Fruit fly (Drosophila melanogaster) whole organism, pupa: Measurements from ENCODE around the gene RpS15Aa.

ENCODE experiments used
- CG10348 ChIP-seq: fragments of 200-800 bp; sonication (Bioruptor generic); IDR thresholded peaks from 2 replicates; pipeline ENCODE4 v1.3.6; 2022; ENCODE audit warnings: missing biosample characterization, missing genetic modification characterization
- CG12605 ChIP-seq: fragments of 200-800 bp; sonication (Bioruptor generic); IDR thresholded peaks from 2 replicates; pipeline ENCODE4 v1.3.6; 2022; ENCODE audit warnings: missing biosample characterization, missing genetic modification characterization
- CG13204 ChIP-seq: fragments of 200-800 bp; sonication (Bioruptor generic); optimal IDR thresholded peaks from 2 replicates; lab custom pipeline; 2018; ENCODE audit warnings: missing biosample characterization, mild to moderate bottlenecking, missing genetic modification characterization, moderate library complexity
- CG14655 ChIP-seq: fragments of 200-800 bp; sonication (Bioruptor generic); optimal IDR thresholded peaks from 3 replicates; lab custom pipeline; 2017; ENCODE audit warnings: mild to moderate bottlenecking, missing biosample characterization, missing genetic modification reagents, missing genetic modification characterization
- CG15710 ChIP-seq: fragments of 200-800 bp; sonication (Bioruptor generic); optimal IDR thresholded peaks from 2 replicates; lab custom pipeline; 2018; ENCODE audit warnings: missing biosample characterization, mild to moderate bottlenecking, missing genetic modification characterization, moderate library complexity
- CG17806 ChIP-seq: fragments of 200-800 bp; sonication (Bioruptor generic); optimal IDR thresholded peaks from 2 replicates; lab custom pipeline; 2018; ENCODE audit warnings: missing biosample characterization, mild to moderate bottlenecking, missing genetic modification characterization, moderate library complexity
- CG32121 ChIP-seq: fragments of 200-800 bp; sonication (Bioruptor generic); IDR thresholded peaks from 2 replicates; pipeline ENCODE4 v1.3.6; 2022; ENCODE audit warnings: missing biosample characterization, missing genetic modification characterization
- CG34367 ChIP-seq: fragments of 200-800 bp; sonication (Bioruptor generic); optimal IDR thresholded peaks from 2 replicates; lab custom pipeline; 2018; ENCODE audit warnings: missing biosample characterization, mild to moderate bottlenecking, missing genetic modification characterization
- CG4496 ChIP-seq: fragments of 200-800 bp; sonication (Bioruptor generic); IDR thresholded peaks from 3 replicates; pipeline ENCODE4 v1.3.6; 2022; ENCODE audit warnings: missing biosample characterization, missing genetic modification characterization
- CG8159 ChIP-seq: fragments of 200-800 bp; sonication (Bioruptor generic); optimal IDR thresholded peaks from 3 replicates; lab custom pipeline; 2018; ENCODE audit warnings: missing biosample characterization, mild to moderate bottlenecking, missing genetic modification characterization, moderate library complexity
- CG8301 ChIP-seq: fragments of 200-800 bp; sonication (Bioruptor generic); optimal IDR thresholded peaks from 2 replicates; lab custom pipeline; 2018; ENCODE audit warnings: missing biosample characterization, mild to moderate bottlenecking, missing genetic modification characterization
- CG9948 ChIP-seq: fragments of 200-800 bp; sonication (Bioruptor generic); optimal IDR thresholded peaks from 2 replicates; lab custom pipeline; 2018; ENCODE audit warnings: missing biosample characterization, mild to moderate bottlenecking, missing genetic modification characterization, moderate library complexity
- D1 ChIP-seq: fragments of 200-800 bp; sonication (Bioruptor generic); optimal IDR thresholded peaks from 2 replicates; lab custom pipeline; 2018; ENCODE audit warnings: missing biosample characterization, mild to moderate bottlenecking, missing genetic modification characterization, moderate library complexity
- EcR ChIP-seq: fragments of 200-800 bp; sonication (Bioruptor generic); optimal IDR thresholded peaks from 3 replicates; lab custom pipeline; 2019; ENCODE audit warnings: missing biosample characterization, missing genetic modification characterization, mild to moderate bottlenecking, moderate library complexity, missing genetic modification reagents
- Ets98B ChIP-seq: fragments of 200-800 bp; sonication (Bioruptor generic); IDR thresholded peaks from 2 replicates; pipeline ENCODE4 v1.3.6; 2022; ENCODE audit warnings: missing biosample characterization, missing genetic modification characterization
- Pif1A ChIP-seq: fragments of 200-800 bp; sonication (Bioruptor generic); optimal IDR thresholded peaks from 3 replicates; lab custom pipeline; 2016; ENCODE audit warnings: missing biosample characterization, missing genetic modification characterization
- Pif1B ChIP-seq: fragments of 200-800 bp; sonication (Bioruptor generic); optimal IDR thresholded peaks from 3 replicates; lab custom pipeline; 2016; ENCODE audit warnings: missing biosample characterization, missing genetic modification characterization
- Snoo ChIP-seq: fragments of 200-800 bp; sonication (Bioruptor generic); optimal IDR thresholded peaks from 3 replicates; lab custom pipeline; 2017; ENCODE audit warnings: missing biosample characterization, mild to moderate bottlenecking, missing genetic modification characterization, inconsistent platforms
- fd96Ca ChIP-seq: fragments of 200-800 bp; sonication (Bioruptor generic); IDR thresholded peaks from 3 replicates; pipeline ENCODE4 v1.3.6; 2022; ENCODE audit warnings: missing biosample characterization, missing genetic modification characterization
- gl ChIP-seq: fragments of 200-800 bp; sonication (Bioruptor generic); optimal IDR thresholded peaks from 2 replicates; lab custom pipeline; 2018; ENCODE audit warnings: missing biosample characterization, mild to moderate bottlenecking, missing genetic modification characterization
- rn ChIP-seq: fragments of 200-800 bp; sonication (Bioruptor generic); IDR thresholded peaks from 2 replicates; pipeline ENCODE4 v1.3.6; 2022; ENCODE audit warnings: missing biosample characterization, missing genetic modification characterization

RpS15Aa gene

dm6 chrX:13337454-13337853, at the start of gene RpS15Aa:
Gene RpS15Aa, minus strand, starts transcription at chrX:13337705.
- TF ChIP-seq EcR (no peak), CG12605 (GFP tag; lab: Robert Waterston, UW) (peak; percentile 66), CG9948 (tag; lab: Kevin White, UChicago) (no peak), Pif1B (GFP tag; lab: Kevin White, UChicago) (peak; percentile 4), Ets98B (GFP tag; lab: Robert Waterston, UW) (no peak), CG8159 (peak; percentile 6), CG14655 (GFP tag; lab: Kevin White, UChicago) (peak; percentile 20), rn (GFP tag; lab: Robert Waterston, UW) (0 out of 2 replicates have a peak, but pooled peaks have one; percentile 17), Pif1A (GFP tag; lab: Kevin White, UChicago) (no peak), CG15710 (tag; lab: Kevin White, UChicago) (peak; percentile 25), CG34367 (tag; lab: Kevin White, UChicago) (peak; percentile 58), CG10348 (GFP tag; lab: Robert Waterston, UW) (no peak), fd96Ca (GFP tag; lab: Robert Waterston, UW) (no peak), CG13204 (GFP tag; lab: Kevin White, UChicago) (peak; percentile 57), CG4496 (peak; percentile 77), Snoo (peak; percentile 81), CG32121 (GFP tag; lab: Robert Waterston, UW) (peak; percentile 36; the same call in 1 of the 2 replicates), CG17806 (no peak), gl (peak; percentile 48)

- TF ChIP-seq CG12605 (GFP tag; lab: Robert Waterston, UW) = no peak
- peak; percentile 2 for TF ChIP-seq EcR
- no peak for TF ChIP-seq CG4496
- TF ChIP-seq Snoo = no peak
- TF ChIP-seq, all 21 proteins: peak for 1
Observed at dm6 chrX:13386776-13387175, 49.3 kb upstream of the RpS15Aa start.

dm6 chrX:13384583-13385342, 47.3 kb upstream of the RpS15Aa start, which contains the start of the genes Rbp1-like and Tim9a:
Gene Rbp1-like, minus strand, starts transcription at chrX:13384877.
Gene Tim9a, plus strand, starts transcription at chrX:13385210.
- TF ChIP-seq fd96Ca (GFP tag; lab: Robert Waterston, UW) (no peak), D1 (no peak), Snoo (peak; percentile 28), CG10348 (GFP tag; lab: Robert Waterston, UW) (no peak), CG15710 (tag; lab: Kevin White, UChicago) (peak; percentile 4), rn (GFP tag; lab: Robert Waterston, UW) (no peak), CG34367 (tag; lab: Kevin White, UChicago) (no peak), CG8159 (peak; percentile 23), Pif1B (GFP tag; lab: Kevin White, UChicago) (peak; percentile 30), CG8301 (tag; lab: Kevin White, UChicago) (no peak), CG4496 (no peak), CG17806 (no peak), EcR (no peak), CG14655 (GFP tag; lab: Kevin White, UChicago) (peak; percentile 24), CG9948 (tag; lab: Kevin White, UChicago) (no peak), Ets98B (GFP tag; lab: Robert Waterston, UW) (no peak), CG32121 (GFP tag; lab: Robert Waterston, UW) (no peak), CG13204 (GFP tag; lab: Kevin White, UChicago) (no peak), CG12605 (GFP tag; lab: Robert Waterston, UW) (no peak), Pif1A (GFP tag; lab: Kevin White, UChicago) (no peak), gl (no peak)

- no peak for TF ChIP-seq CG13204 (GFP tag; lab: Kevin White, UChicago)
- TF ChIP-seq CG9948 (tag; lab: Kevin White, UChicago) = no peak
- TF ChIP-seq CG14655 (GFP tag; lab: Kevin White, UChicago) = no peak
- no peak for TF ChIP-seq CG32121 (GFP tag; lab: Robert Waterston, UW)
- no peak for TF ChIP-seq CG8159
- TF ChIP-seq Ets98B (GFP tag; lab: Robert Waterston, UW) = no peak
- no peak for TF ChIP-seq EcR
- TF ChIP-seq CG17806 = no peak
- no peak for TF ChIP-seq Pif1B (GFP tag; lab: Kevin White, UChicago)
Observed at dm6 chrX:13384177-13384576, 46.7 kb upstream of the RpS15Aa start.

dm6 chrX:13383770-13384169, 46.3 kb upstream of the RpS15Aa start:
- TF ChIP-seq CG15710 (tag; lab: Kevin White, UChicago) = peak; percentile 21
- TF ChIP-seq rn (GFP tag; lab: Robert Waterston, UW) = peak; percentile 47; the same call in 1 of the 2 replicates
- no peak for TF ChIP-seq CG10348 (GFP tag; lab: Robert Waterston, UW)
- peak; percentile 76 for TF ChIP-seq CG4496
- TF ChIP-seq D1 = no peak
- peak; percentile 53; the same call in 1 of the 2 replicates for TF ChIP-seq CG12605 (GFP tag; lab: Robert Waterston, UW)
- peak; percentile 30 for TF ChIP-seq CG13204 (GFP tag; lab: Kevin White, UChicago)
- peak; percentile 43 for TF ChIP-seq CG14655 (GFP tag; lab: Kevin White, UChicago)
- no peak for TF ChIP-seq CG9948 (tag; lab: Kevin White, UChicago)
- TF ChIP-seq CG8301 (tag; lab: Kevin White, UChicago) = peak; percentile 13
- peak; percentile 34 for TF ChIP-seq gl
- TF ChIP-seq CG8159 = peak; percentile 29
- TF ChIP-seq CG34367 (tag; lab: Kevin White, UChicago) = peak; percentile 26
- TF ChIP-seq Pif1B (GFP tag; lab: Kevin White, UChicago) = peak; percentile 58
- TF ChIP-seq Snoo = peak; percentile 37
- TF ChIP-seq EcR = no peak
- peak; percentile 64; the same call in 2 of the 3 replicates for TF ChIP-seq fd96Ca (GFP tag; lab: Robert Waterston, UW)
- TF ChIP-seq Ets98B (GFP tag; lab: Robert Waterston, UW) = peak; percentile 68
- peak; percentile 60 for TF ChIP-seq Pif1A (GFP tag; lab: Kevin White, UChicago)
- peak; percentile 69 for TF ChIP-seq CG32121 (GFP tag; lab: Robert Waterston, UW)
- TF ChIP-seq CG17806 = peak; percentile 39
